Worm (Caenorhabditis elegans) whole organism, L1 larva: ENCODE results near the gene F21D5.3.

Experiments used
- C16A3.4 ChIP-seq: fragments of 150-350 bp; optimal IDR thresholded peaks from 2 replicates; lab custom pipeline; 2014; ENCODE audit warnings: missing biosample characterization, missing genetic modification characterization
- C34B4.2 ChIP-seq: sonication (generic microtip); optimal IDR thresholded peaks from 2 replicates; lab custom pipeline; 2017; ENCODE audit warnings: mild to moderate bottlenecking, missing genetic modification characterization, missing compliant biosample characterization
- aha-1 ChIP-seq: fragments of 150-350 bp; optimal IDR thresholded peaks from 2 replicates; lab custom pipeline; 2014; ENCODE audit warnings: missing biosample characterization, missing genetic modification characterization
- alr-1 ChIP-seq: fragments of 200-800 bp; sonication (Bioruptor generic); optimal IDR thresholded peaks from 2 replicates; lab custom pipeline; 2018; ENCODE audit warnings: borderline replicate concordance, mild to moderate bottlenecking, missing genetic modification characterization, missing compliant biosample characterization
- ama-1 ChIP-seq: fragments of 150-350 bp; optimal IDR thresholded peaks from 2 replicates; lab custom pipeline; 2014
- ceh-63 ChIP-seq: fragments of 200-800 bp; sonication (Bioruptor generic); optimal IDR thresholded peaks from 2 replicates; lab custom pipeline; 2018; ENCODE audit warnings: mild to moderate bottlenecking, missing genetic modification characterization, missing compliant biosample characterization
- ceh-8 ChIP-seq: fragments of 200-800 bp; sonication (Bioruptor generic); optimal IDR thresholded peaks from 2 replicates; lab custom pipeline; 2018; ENCODE audit warnings: mild to moderate bottlenecking, missing genetic modification characterization, moderate library complexity, missing compliant biosample characterization
- ceh-82 ChIP-seq, 3 experiments: fragments of 150-350 bp in 1 of 3; sonication (generic microtip) in 2 of 3; optimal IDR thresholded peaks; 2 replicates each; lab custom pipeline; 2014 to 2017; ENCODE audit warnings: missing biosample characterization in 3 of 3, missing genetic modification characterization in 3 of 3
- ces-1 ChIP-seq: fragments of 150-350 bp; optimal IDR thresholded peaks from 2 replicates; lab custom pipeline; 2014; ENCODE audit warnings: missing biosample characterization, missing genetic modification reagents, missing genetic modification characterization
- efl-1 ChIP-seq, 4 experiments: fragments of 150-350 bp; optimal IDR thresholded peaks in 3 of 4; peaks in 1 of 4; 1 replicate in 1 of 4; 2 replicates in 3 of 4; lab custom pipeline; 2014; ENCODE audit warnings: missing biosample characterization in 2 of 4, missing genetic modification characterization in 2 of 4, missing genetic modification reagents in 2 of 4
- egl-13 ChIP-seq: sonication (generic microtip); optimal IDR thresholded peaks from 2 replicates; lab custom pipeline; 2016; ENCODE audit warnings: missing genotype, missing genetic modification reagents, missing genetic modification characterization, missing compliant biosample characterization
- ets-5 ChIP-seq: fragments of 200-800 bp; sonication (Bioruptor generic); IDR thresholded peaks from 2 replicates; pipeline ENCODE4 v1.3.6; 2022; ENCODE audit warnings: missing genetic modification characterization, missing compliant biosample characterization
- fkh-10 ChIP-seq: sonication (generic microtip); optimal IDR thresholded peaks from 2 replicates; lab custom pipeline; 2017; ENCODE audit warnings: missing biosample characterization, missing genetic modification reagents, missing genetic modification characterization
- fos-1 ChIP-seq: fragments of 150-350 bp; optimal IDR thresholded peaks from 2 replicates; lab custom pipeline; 2014; ENCODE audit warnings: missing biosample characterization, missing genetic modification characterization
- hpl-2 ChIP-seq: fragments of 150-350 bp; optimal IDR thresholded peaks from 2 replicates; lab custom pipeline; 2014; ENCODE audit warnings: missing biosample characterization, missing genetic modification reagents, missing genetic modification characterization
- lin-13 ChIP-seq: fragments of 150-350 bp; optimal IDR thresholded peaks from 2 replicates; lab custom pipeline; 2014; ENCODE audit warnings: missing biosample characterization, missing genetic modification reagents, missing genetic modification characterization
- lin-14 ChIP-seq: fragments of 200-800 bp; sonication (Bioruptor generic); optimal IDR thresholded peaks from 2 replicates; lab custom pipeline; 2018; ENCODE audit warnings: mild to moderate bottlenecking, missing genetic modification characterization, moderate library complexity, missing compliant biosample characterization
- lin-15B ChIP-seq: fragments of 150-350 bp; sonication (generic microtip); optimal IDR thresholded peaks from 3 replicates; lab custom pipeline; 2014; ENCODE audit warnings: missing biosample characterization, missing genetic modification characterization
- lin-35 ChIP-seq, 2 experiments: fragments of 150-350 bp; optimal IDR thresholded peaks; 2 replicates each; lab custom pipeline; 2014; ENCODE audit warnings: missing biosample characterization in 2 of 2, missing genetic modification characterization in 2 of 2, missing genetic modification reagents in 2 of 2
- lir-3 ChIP-seq: sonication (generic microtip); optimal IDR thresholded peaks from 2 replicates; lab custom pipeline; 2016; ENCODE audit warnings: mild to moderate bottlenecking, missing genetic modification characterization, moderate library complexity, missing compliant biosample characterization; ENCODE audit not compliant: poor library complexity
- lsy-2 ChIP-seq, 2 experiments: fragments of 150-350 bp; optimal IDR thresholded peaks; 2 replicates each; lab custom pipeline; 2014; ENCODE audit warnings: missing biosample characterization in 2 of 2, missing genetic modification characterization in 2 of 2
- nhr-11 ChIP-seq: fragments of 150-350 bp; optimal IDR thresholded peaks from 2 replicates; lab custom pipeline; 2014; ENCODE audit warnings: missing biosample characterization, missing genetic modification characterization
- nhr-19 ChIP-seq: fragments of 200-800 bp; sonication (Bioruptor generic); conservative IDR thresholded peaks from 2 replicates; pipeline ENCODE4 v1.3.6; 2022; ENCODE audit warnings: missing genetic modification characterization, missing compliant biosample characterization
- nhr-237 ChIP-seq: fragments of 150-350 bp; optimal IDR thresholded peaks from 2 replicates; lab custom pipeline; 2014; ENCODE audit warnings: missing biosample characterization, missing genetic modification characterization
- nhr-76 ChIP-seq: sonication (generic microtip); optimal IDR thresholded peaks from 2 replicates; lab custom pipeline; 2017; ENCODE audit warnings: missing biosample characterization, missing genetic modification characterization
- nhr-84 ChIP-seq: sonication (generic microtip); optimal IDR thresholded peaks from 2 replicates; lab custom pipeline; 2017; ENCODE audit warnings: missing biosample characterization, missing genetic modification characterization
- nhr-90 ChIP-seq: sonication (generic microtip); optimal IDR thresholded peaks from 2 replicates; lab custom pipeline; 2016; ENCODE audit warnings: mild to moderate bottlenecking, missing genetic modification characterization, missing compliant biosample characterization; ENCODE audit not compliant: poor library complexity
- pax-3 ChIP-seq: fragments of 200-800 bp; sonication (Bioruptor generic); optimal IDR thresholded peaks from 2 replicates; lab custom pipeline; 2018; ENCODE audit warnings: mild to moderate bottlenecking, missing genetic modification characterization, moderate library complexity, missing compliant biosample characterization
- skn-1 ChIP-seq: fragments of 150-350 bp; optimal IDR thresholded peaks from 2 replicates; lab custom pipeline; 2014; ENCODE audit warnings: missing biosample characterization, missing genetic modification characterization
- snpc-4 ChIP-seq: fragments of 150-350 bp; optimal IDR thresholded peaks from 2 replicates; lab custom pipeline; 2014; ENCODE audit warnings: missing biosample characterization, missing genetic modification characterization
- snu-23 ChIP-seq: sonication (generic microtip); optimal IDR thresholded peaks from 2 replicates; lab custom pipeline; 2016; ENCODE audit warnings: missing genetic modification characterization, missing compliant biosample characterization
- sptf-1 ChIP-seq: fragments of 150-350 bp; optimal IDR thresholded peaks from 2 replicates; lab custom pipeline; 2014; ENCODE audit warnings: missing biosample characterization, missing genetic modification characterization
- sup-37 ChIP-seq: fragments of 200-800 bp; sonication (Bioruptor generic); optimal IDR thresholded peaks from 2 replicates; lab custom pipeline; 2018; ENCODE audit warnings: mild to moderate bottlenecking, missing genetic modification characterization, missing compliant biosample characterization
- swsn-7 ChIP-seq: sonication (generic microtip); optimal IDR thresholded peaks from 2 replicates; lab custom pipeline; 2016; ENCODE audit warnings: missing genetic modification characterization, missing compliant biosample characterization
- tbx-2 ChIP-seq: sonication (generic microtip); optimal IDR thresholded peaks from 2 replicates; lab custom pipeline; 2016; ENCODE audit warnings: missing genetic modification characterization, missing compliant biosample characterization
- tlp-1 ChIP-seq: fragments of 150-350 bp; optimal IDR thresholded peaks from 2 replicates; lab custom pipeline; 2014; ENCODE audit warnings: missing biosample characterization, missing genetic modification characterization
- unc-30 ChIP-seq: sonication (generic microtip); optimal IDR thresholded peaks from 2 replicates; lab custom pipeline; 2017; ENCODE audit warnings: missing biosample characterization, missing genetic modification characterization
- vab-15 ChIP-seq: sonication (generic microtip); optimal IDR thresholded peaks from 2 replicates; lab custom pipeline; 2017; ENCODE audit warnings: missing genotype, mild to moderate bottlenecking, missing genetic modification characterization, missing compliant biosample characterization
- xbp-1 ChIP-seq: sonication (generic microtip); optimal IDR thresholded peaks from 2 replicates; lab custom pipeline; 2016; ENCODE audit warnings: missing genetic modification characterization, missing compliant biosample characterization
- zip-4 ChIP-seq: fragments of 200-800 bp; sonication (Bioruptor generic); optimal IDR thresholded peaks from 2 replicates; lab custom pipeline; 2018; ENCODE audit warnings: mild to moderate bottlenecking, missing genetic modification characterization, moderate library complexity, missing compliant biosample characterization
- ztf-11 ChIP-seq, 2 experiments: sonication (generic microtip); optimal IDR thresholded peaks; 2 replicates each; lab custom pipeline; 2016 to 2017; ENCODE audit warnings: missing genetic modification characterization in 2 of 2, missing biosample characterization in 1 of 2, missing compliant biosample characterization in 1 of 2
- ztf-4 ChIP-seq: fragments of 150-350 bp; optimal IDR thresholded peaks from 2 replicates; lab custom pipeline; 2014; ENCODE audit warnings: missing biosample characterization, missing genetic modification characterization

F21D5.3 gene

DNA sequence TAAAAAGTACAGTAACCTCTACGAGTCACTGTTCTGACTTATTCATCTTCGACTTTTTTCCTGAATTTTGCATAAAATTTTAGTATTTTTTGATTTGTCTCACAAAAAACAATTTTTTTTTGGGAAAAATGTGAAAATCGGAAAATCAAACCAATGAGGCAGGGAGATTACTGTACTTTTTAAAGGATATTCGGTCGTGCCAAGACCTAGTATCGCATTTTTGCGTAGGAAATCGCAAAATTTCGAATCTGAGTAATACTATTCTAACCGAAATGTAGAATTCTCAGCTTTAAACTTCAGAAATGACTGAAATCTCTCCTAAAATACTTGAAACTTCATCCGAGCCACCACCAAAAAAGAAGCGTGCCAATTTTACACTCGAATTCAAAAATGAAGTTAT lies 7.2 kb downstream of the F21D5.3 start, which contains the start of gene F21D5.4:
Gene F21D5.4, plus strand, starts transcription at position 301 of the 400 bp plus-strand sequence.
- TF ChIP-seq tbx-2 (no peak), nhr-84 (tag; lab: Kevin White, UChicago) (no peak), ztf-11 (tag; optimal IDR thresholded peaks at IDR 0.05; lab: Kevin White, UChicago) (no peak), swsn-7 (tag; lab: Kevin White, UChicago) (no peak), C34B4.2 (no peak), nhr-76 (tag; lab: Kevin White, UChicago) (no peak), snu-23 (GFP tag; lab: Kevin White, UChicago) (no peak), snpc-4 (tag; lab: Kevin White, UChicago) (no peak), efl-1 (optimal IDR thresholded peaks at IDR 0.05; lab: Kevin White, UChicago) (no peak), efl-1 (GFP tag; optimal IDR thresholded peaks at IDR 0.05 in 1 of 2; lab: Kevin White, UChicago) (peak in 1 of 2 experiments; percentile 45)

DNA sequence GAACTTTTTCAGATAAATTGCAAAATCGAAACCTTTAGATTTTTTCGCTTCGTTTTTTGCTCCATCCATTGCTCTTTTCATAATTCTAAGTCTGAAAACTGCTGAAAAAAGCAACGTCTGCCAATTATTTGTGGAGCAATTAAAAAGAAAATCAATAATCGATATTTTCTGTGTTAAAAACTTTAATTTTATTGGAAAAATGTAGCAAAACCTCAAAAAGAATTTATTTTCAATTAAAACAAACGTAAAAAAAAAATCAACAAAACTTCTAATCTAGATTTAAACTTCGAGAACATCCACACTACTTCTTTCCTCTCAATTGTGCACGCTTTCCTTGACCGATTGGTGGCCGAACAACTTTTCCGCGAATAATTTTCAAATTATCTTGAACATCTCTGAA lies 8.7 kb downstream of the F21D5.3 start, which contains the start of gene F21D5.5:
Gene F21D5.5, minus strand, starts transcription at position 101 of the 400 bp plus-strand sequence.
- TF ChIP-seq nhr-11 (tag; lab: Kevin White, UChicago), result no peak
- TF ChIP-seq ceh-63 (GFP tag; lab: Kevin White, UChicago), result no peak
- TF ChIP-seq xbp-1 (tag; lab: Kevin White, UChicago), result no peak
- no peak for TF ChIP-seq nhr-19 (GFP tag; lab: Robert Waterston, UW)
- TF ChIP-seq lin-14 (GFP tag; lab: Kevin White, UChicago), result no peak
- TF ChIP-seq efl-1 (optimal IDR thresholded peaks at IDR 0.05; lab: Kevin White, UChicago), result no peak
- TF ChIP-seq efl-1 (GFP tag; optimal IDR thresholded peaks at IDR 0.05 in 1 of 2; lab: Kevin White, UChicago), result no peak
- TF ChIP-seq unc-30, result no peak
- no peak for TF ChIP-seq ets-5 (GFP tag; lab: Robert Waterston, UW)
- TF ChIP-seq ztf-4 (tag; lab: Kevin White, UChicago), result no peak
- TF ChIP-seq ama-1, result no peak
- TF ChIP-seq lsy-2 (tag; optimal IDR thresholded peaks at IDR 0.05; lab: Kevin White, UChicago), result no peak
- no peak for TF ChIP-seq C16A3.4 (tag; lab: Kevin White, UChicago)
- TF ChIP-seq C34B4.2, result no peak
- TF ChIP-seq snpc-4 (tag; lab: Kevin White, UChicago), result no peak
- no peak for TF ChIP-seq nhr-90 (tag; lab: Kevin White, UChicago)

DNA sequence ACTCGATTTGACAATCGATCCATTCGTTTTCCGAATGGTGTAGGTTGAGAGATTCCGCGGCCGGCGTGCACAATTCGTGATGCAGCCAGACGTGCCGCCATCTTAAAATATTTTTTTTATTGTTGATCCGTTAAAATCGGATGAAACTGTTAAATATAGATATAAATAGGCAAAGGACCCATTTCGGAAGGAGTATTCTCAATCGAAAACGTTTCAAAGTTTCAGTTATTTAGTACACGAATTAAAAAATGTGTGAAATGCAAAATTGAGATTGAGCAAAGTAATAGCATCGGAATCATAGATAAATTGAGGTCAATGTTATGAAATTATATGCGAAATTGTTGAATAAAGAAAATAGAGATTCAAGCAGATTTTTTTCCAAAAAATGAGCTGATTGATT lies 9.3 kb downstream of the F21D5.3 start, which contains the start of gene mrps-33:
Gene mrps-33, minus strand, starts transcription at position 101 of the 400 bp plus-strand sequence.
- TF ChIP-seq nhr-237 (tag; lab: Kevin White, UChicago) (no peak), aha-1 (tag; lab: Kevin White, UChicago) (no peak), snpc-4 (tag; lab: Kevin White, UChicago) (no peak), lin-35 (GFP tag; optimal IDR thresholded peaks at IDR 0.05; lab: Kevin White, UChicago) (no peak), ceh-8 (GFP tag; lab: Kevin White, UChicago) (no peak), tlp-1 (no peak), sup-37 (GFP tag; lab: Kevin White, UChicago) (no peak), xbp-1 (tag; lab: Kevin White, UChicago) (no peak), ztf-11 (tag; optimal IDR thresholded peaks at IDR 0.05; lab: Kevin White, UChicago) (no peak)

DNA sequence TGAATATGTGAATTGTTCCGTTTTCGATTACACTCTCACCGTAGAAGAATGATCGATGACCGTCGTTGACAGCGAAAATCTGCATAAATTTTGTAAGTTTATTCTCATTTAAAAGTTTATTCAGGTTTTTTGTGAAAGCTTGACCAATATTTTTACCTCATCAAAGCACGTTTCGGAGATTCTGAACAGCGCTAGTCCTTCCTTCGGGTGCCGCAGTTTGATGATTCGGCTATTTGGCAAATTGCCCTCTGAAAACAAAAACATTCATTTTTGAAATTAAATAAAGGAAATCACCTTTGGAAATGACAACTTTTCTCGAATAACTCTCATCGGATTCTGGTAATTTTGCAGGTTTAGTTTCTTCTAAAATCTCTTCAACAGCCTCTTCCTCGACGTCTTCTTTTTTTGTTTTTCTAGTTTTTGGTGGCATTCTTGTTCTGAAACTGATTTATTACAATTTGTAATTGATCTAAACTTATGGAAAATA lies 10.4 kb downstream of the F21D5.3 start, which contains the start of gene F21D5.6:
Gene F21D5.6, minus strand, starts transcription at position 437 of the 487 bp plus-strand sequence.
- TF ChIP-seq lin-15B (no peak), zip-4 (no peak), alr-1 (tag; lab: Kevin White, UChicago) (no peak), skn-1 (no peak), fkh-10 (GFP tag; lab: Kevin White, UChicago) (no peak)

DNA sequence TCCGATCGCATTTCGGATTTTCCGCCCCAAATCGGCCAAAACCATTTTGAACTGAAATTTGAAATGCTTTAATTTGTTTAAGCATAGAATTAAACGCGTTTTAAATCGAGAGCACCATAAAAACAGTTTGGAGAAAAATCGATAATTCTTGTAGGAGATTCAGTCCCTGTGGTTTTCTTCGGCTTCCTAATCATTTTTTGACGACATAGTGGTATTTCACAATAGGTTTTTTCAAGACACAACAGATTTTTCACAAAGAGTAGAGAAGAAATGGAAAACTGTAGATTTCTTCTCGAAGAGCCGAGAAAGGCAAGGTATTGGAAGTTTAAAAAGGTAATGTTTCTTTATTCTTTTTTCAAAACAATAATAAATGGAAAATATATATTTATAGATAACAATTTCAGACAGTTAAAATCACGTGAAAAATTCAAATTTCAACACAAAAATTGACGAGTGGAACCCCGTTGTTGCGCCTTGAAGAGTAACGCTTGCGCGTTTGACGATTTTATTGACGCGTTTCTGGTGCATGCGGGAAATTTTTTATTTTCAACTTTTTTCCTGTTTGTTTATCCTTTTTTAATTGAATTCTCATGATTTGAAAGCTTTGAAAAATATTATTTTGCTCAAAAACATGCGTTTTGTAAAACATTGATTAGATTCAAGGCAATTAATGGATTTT lies 13.2 kb downstream of the F21D5.3 start, which contains the start of gene F21D5.7:
Gene F21D5.7, minus strand, starts transcription at position 51 of the 679 bp plus-strand sequence.
- TF ChIP-seq aha-1 (tag; lab: Kevin White, UChicago) (peak; percentile 43), ceh-82 (tag; optimal IDR thresholded peaks at IDR 0.05; lab: Kevin White, UChicago) (peak; percentile 70 to 79 (median 73)), fos-1 (tag; lab: Kevin White, UChicago) (peak; percentile 58), pax-3 (tag; lab: Kevin White, UChicago) (no peak), lin-13 (GFP tag; lab: Kevin White, UChicago) (peak; percentile 72), lir-3 (tag; lab: Kevin White, UChicago) (peak; percentile 46), egl-13 (tag; lab: Kevin White, UChicago) (peak; percentile 66), ztf-11 (tag; optimal IDR thresholded peaks at IDR 0.05; lab: Kevin White, UChicago) (peak in 1 of 2 experiments; percentile 25), sptf-1 (tag; lab: Kevin White, UChicago) (no peak), vab-15 (no peak), lin-14 (GFP tag; lab: Kevin White, UChicago) (peak; percentile 87), hpl-2 (GFP tag; lab: Kevin White, UChicago) (peak; percentile 33), nhr-90 (tag; lab: Kevin White, UChicago) (peak; percentile 86), efl-1 (optimal IDR thresholded peaks at IDR 0.05; lab: Kevin White, UChicago) (peak; percentile 75 to 86), efl-1 (GFP tag; optimal IDR thresholded peaks at IDR 0.05 in 1 of 2; lab: Kevin White, UChicago) (peak; percentile 86 to 98), ces-1 (GFP tag; lab: Kevin White, UChicago) (no peak)
